Worm (Caenorhabditis elegans) whole organism, L4/young adult: ENCODE measurements around the gene din-1.

Experiments used
- W03F9.2 ChIP-seq: fragments of 150-350 bp; optimal IDR thresholded peaks from 2 replicates; lab custom pipeline; 2014; ENCODE audit warnings: missing biosample characterization, missing genetic modification characterization
- him-1 ChIP-seq: sonication (generic microtip); optimal IDR thresholded peaks from 2 replicates; lab custom pipeline; 2016; ENCODE audit warnings: missing genotype, missing genetic modification reagents, missing genetic modification characterization, missing compliant biosample characterization

ce11 chrII:11611462-11611861 is 21.9 kb downstream of the din-1 start:
- TF ChIP-seq W03F9.2 (tag; lab: Kevin White, UChicago), result no peak
- TF ChIP-seq him-1 (tag; lab: Kevin White, UChicago), result no peak
